Worm (Caenorhabditis elegans) whole organism, mixed stage, embryonic: ENCODE measurements around the gene dyc-1.

Source experiments
- ceh-39 ChIP-seq: fragments of 150-350 bp; optimal IDR thresholded peaks from 2 replicates; lab custom pipeline; 2014; ENCODE audit warnings: missing biosample characterization, missing genetic modification characterization
- ces-1 ChIP-seq: fragments of 150-350 bp; optimal IDR thresholded peaks from 2 replicates; lab custom pipeline; 2014; ENCODE audit warnings: missing biosample characterization, missing genetic modification reagents, missing genetic modification characterization
- elt-1 ChIP-seq: sonication (generic microtip); optimal IDR thresholded peaks from 2 replicates; lab custom pipeline; 2017; ENCODE audit warnings: missing genetic modification characterization, mild to moderate bottlenecking, missing compliant biosample characterization, antibody characterized with exemption, moderate library complexity, borderline replicate concordance; ENCODE audit not compliant: insufficient read depth
- hlh-1 ChIP-seq: fragments of 150-350 bp; optimal IDR thresholded peaks from 2 replicates; lab custom pipeline; 2014; ENCODE audit warnings: missing biosample characterization, missing genetic modification reagents, missing genetic modification characterization
- lin-13 ChIP-seq: fragments of 150-350 bp; optimal IDR thresholded peaks from 2 replicates; lab custom pipeline; 2014; ENCODE audit warnings: missing biosample characterization, missing genetic modification characterization
- lsy-2 ChIP-seq: fragments of 150-350 bp; optimal IDR thresholded peaks from 2 replicates; lab custom pipeline; 2014; ENCODE audit warnings: missing biosample characterization, missing genetic modification characterization
- mep-1 ChIP-seq: fragments of 150-350 bp; optimal IDR thresholded peaks from 2 replicates; lab custom pipeline; 2017; ENCODE audit warnings: missing biosample characterization, missing genetic modification reagents, missing genetic modification characterization, inconsistent platforms
- nhr-28 ChIP-seq: fragments of 150-350 bp; optimal IDR thresholded peaks from 2 replicates; lab custom pipeline; 2014; ENCODE audit warnings: missing biosample characterization, missing genetic modification characterization

ce11 chrX:14078574-14078973 lies 29.2 kb downstream of the dyc-1 start, which contains the start of gene C33G3.5:
- no peak for TF ChIP-seq elt-1
- no peak for TF ChIP-seq ceh-39 (tag; lab: Kevin White, UChicago)
- TF ChIP-seq hlh-1 (tag; lab: Kevin White, UChicago), result no peak
- TF ChIP-seq ces-1 (GFP tag; lab: Kevin White, UChicago), result no peak
- no peak for TF ChIP-seq lsy-2 (tag; lab: Kevin White, UChicago)
- no peak for TF ChIP-seq mep-1 (tag; lab: Kevin White, UChicago)
- TF ChIP-seq nhr-28 (tag; lab: Kevin White, UChicago), result no peak
- TF ChIP-seq lin-13 (tag; lab: Kevin White, UChicago), result no peak
